Worm (Caenorhabditis elegans): ENCODE results near the gene srd-49.
A peak's percentile ranks its signal among the peaks of the same experiment; 100 is the strongest.

The srd-49 gene

DNA sequence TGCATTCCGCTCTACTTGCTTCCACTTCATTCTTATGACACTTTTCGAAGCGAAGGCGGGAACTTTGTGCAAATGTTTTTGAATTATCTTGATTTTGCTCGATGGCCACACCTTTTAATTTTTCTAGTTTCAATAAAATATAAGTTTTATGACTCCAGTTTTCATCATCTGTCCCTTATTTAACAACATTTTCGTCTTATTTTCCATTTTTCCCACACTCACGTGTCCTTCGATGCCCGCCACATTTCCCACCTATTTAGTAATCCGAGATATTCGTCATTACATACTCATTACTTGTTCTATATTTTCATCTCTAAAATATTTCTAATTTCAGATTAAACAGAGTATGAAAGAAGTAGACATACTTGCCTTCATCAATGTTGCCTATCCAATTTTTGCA, at the start of gene srd-49:
srd-49 (plus strand) TSS at position 301 of the 400 bp plus-strand sequence.
- TF ChIP-seq ceh-16 (tag; optimal IDR thresholded peaks at IDR 0.05) (no peak), nhr-237 (tag; optimal IDR thresholded peaks at IDR 0.05) (no peak), nhr-25 (tag; optimal IDR thresholded peaks at IDR 0.05) (no peak), crh-2 (tag; optimal IDR thresholded peaks at IDR 0.05) (no peak), mab-5 (tag; optimal IDR thresholded peaks at IDR 0.05) (no peak), sma-3 (GFP tag; optimal IDR thresholded peaks at IDR 0.05) (no peak), dmd-4 (tag; optimal IDR thresholded peaks at IDR 0.05) (no peak)

DNA sequence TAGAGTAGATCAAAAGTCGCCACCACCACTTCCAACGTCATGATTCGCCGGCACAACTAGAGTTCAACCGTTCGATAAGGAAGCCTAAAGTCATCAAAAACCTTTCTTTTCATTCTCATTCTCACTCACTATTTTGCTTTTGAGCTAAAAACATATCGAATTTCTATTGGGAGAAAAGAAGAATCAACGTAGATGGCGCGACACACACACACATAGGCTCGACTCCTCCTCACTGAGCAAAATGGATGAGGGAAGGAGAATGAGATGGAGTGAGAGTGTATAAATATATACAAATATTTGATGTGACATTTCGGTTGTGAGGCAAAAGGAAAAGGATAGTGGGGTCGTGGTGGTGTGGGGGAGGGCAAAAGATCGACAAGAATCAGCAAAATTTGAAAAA, 49.7 kb upstream of the srd-49 start:
- TF ChIP-seq R02D3.7 (tag; optimal IDR thresholded peaks at IDR 0.05) = no peak
- peak; percentile 30 for TF ChIP-seq F13H6.1 (tag; optimal IDR thresholded peaks at IDR 0.05)

DNA sequence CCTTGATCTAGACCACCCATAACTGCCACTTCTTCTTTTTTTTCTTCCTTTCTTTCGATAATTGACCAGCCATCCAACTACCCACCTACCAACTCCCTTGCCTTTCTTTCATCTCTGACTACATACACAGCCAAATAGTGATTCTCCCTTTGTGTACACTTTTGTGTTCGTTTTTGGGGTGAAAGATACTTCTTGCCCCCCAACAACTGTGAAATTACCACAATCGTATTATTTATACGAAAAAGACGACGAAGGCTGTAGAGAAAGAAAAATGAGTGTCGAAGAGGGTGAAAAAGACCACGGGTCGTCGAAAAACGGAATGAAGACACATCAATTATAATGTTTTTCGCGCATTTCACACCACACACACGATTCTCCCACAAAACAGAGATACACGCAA, 48.0 kb upstream of the srd-49 start:
- TF ChIP-seq R02D3.7 (tag; optimal IDR thresholded peaks at IDR 0.05) (no peak), sma-9 (GFP tag; optimal IDR thresholded peaks at IDR 0.05) (peak; percentile 12), sma-9 (tag; optimal IDR thresholded peaks at IDR 0.05) (no peak), nhr-21 (tag; optimal IDR thresholded peaks at IDR 0.05) (no peak), egl-27 (tag; optimal IDR thresholded peaks at IDR 0.05) (no peak), lin-39 (tag; optimal IDR thresholded peaks at IDR 0.05) (no peak), ztf-11 (tag; optimal IDR thresholded peaks at IDR 0.05) (no peak), lin-13 (GFP tag; optimal IDR thresholded peaks at IDR 0.05) (no peak), sma-3 (GFP tag; optimal IDR thresholded peaks at IDR 0.05) (peak; percentile 3), skn-1 (tag; optimal IDR thresholded peaks at IDR 0.05) (no peak), alr-1 (tag; optimal IDR thresholded peaks at IDR 0.05) (no peak), elt-1 (tag; optimal IDR thresholded peaks at IDR 0.05) (no peak), blmp-1 (tag; optimal IDR thresholded peaks at IDR 0.05; ENCODE audit: insufficient read depth) (peak; percentile 38), nhr-6 (tag; optimal IDR thresholded peaks at IDR 0.05) (no peak), Y55F3AM.14 (GFP tag; optimal IDR thresholded peaks at IDR 0.05) (no peak), F13H6.1 (tag; optimal IDR thresholded peaks at IDR 0.05) (no peak), nhr-10 (tag; optimal IDR thresholded peaks at IDR 0.05) (no peak), nhr-25 (tag; optimal IDR thresholded peaks at IDR 0.05) (peak; percentile 67), elt-3 (tag; optimal IDR thresholded peaks at IDR 0.05) (no peak), mab-5 (tag; optimal IDR thresholded peaks at IDR 0.05) (no peak), nhr-23 (tag; optimal IDR thresholded peaks at IDR 0.05) (no peak), snpc-4 (tag; optimal IDR thresholded peaks at IDR 0.05) (no peak), ztf-1 (GFP tag; conservative IDR thresholded peaks at IDR 0.05) (no peak), dmd-4 (tag; optimal IDR thresholded peaks at IDR 0.05) (no peak), nhr-12 (tag; optimal IDR thresholded peaks at IDR 0.05) (no peak), unc-62 (GFP tag; optimal IDR thresholded peaks at IDR 0.05) (no peak), nhr-237 (tag; optimal IDR thresholded peaks at IDR 0.05) (no peak), sem-4 (tag; optimal IDR thresholded peaks at IDR 0.05) (no peak), ama-1 (optimal IDR thresholded peaks at IDR 0.05) (peak; percentile 42), mbf-1 (tag; optimal IDR thresholded peaks at IDR 0.05) (no peak), ztf-4 (tag; optimal IDR thresholded peaks at IDR 0.05) (no peak), unc-39 (tag; optimal IDR thresholded peaks at IDR 0.05) (no peak), ceh-16 (tag; optimal IDR thresholded peaks at IDR 0.05) (no peak), peb-1 (tag; optimal IDR thresholded peaks at IDR 0.05) (no peak), mdl-1 (tag; optimal IDR thresholded peaks at IDR 0.05) (no peak), C34F6.9 (tag; optimal IDR thresholded peaks at IDR 0.05) (no peak), zag-1 (tag; optimal IDR thresholded peaks at IDR 0.05) (no peak), crh-2 (tag; optimal IDR thresholded peaks at IDR 0.05) (peak; percentile 81), gmeb-1 (tag; optimal IDR thresholded peaks at IDR 0.05) (no peak), nhr-77 (tag; optimal IDR thresholded peaks at IDR 0.05) (no peak), lin-11 (tag; optimal IDR thresholded peaks at IDR 0.05) (no peak), aly-2 (tag; optimal IDR thresholded peaks at IDR 0.05) (no peak), lsy-2 (tag; optimal IDR thresholded peaks at IDR 0.05) (no peak), ceh-82 (tag; optimal IDR thresholded peaks at IDR 0.05) (no peak)

Data from whole organism, L2 larva.